Fruit fly (Drosophila melanogaster): Measurements from ENCODE around the gene Desi.

The Desi gene

dm6 chr3R:10803855-10804254 lies 24.5 kb downstream of the Desi start, which contains the start of gene CG14692:
TSS of gene CG14692 (minus strand) at chr3R:10803955.
- TF ChIP-seq net (GFP tag; optimal IDR thresholded peaks at IDR 0.05) (no peak), CG16779 (tag; optimal IDR thresholded peaks at IDR 0.05) (no peak), Sox15 (GFP tag; optimal IDR thresholded peaks at IDR 0.05) (no peak)

dm6 chr3R:10815032-10815431 lies 35.7 kb downstream of the Desi start, which contains the start of the genes CG14693 and TTLL15:
TSS of gene CG14693 (minus strand) at chr3R:10815047.
TSS of gene TTLL15 (plus strand) at chr3R:10815288.
- TF ChIP-seq Ets21C (GFP tag; optimal IDR thresholded peaks at IDR 0.05) = no peak

dm6 chr3R:10826796-10827524 lies 47.6 kb downstream of the Desi start, which contains the start of gene Cad86C:
TSS of gene Cad86C (plus strand) at chr3R:10827079.
- no peak for TF ChIP-seq svp (GFP tag)
- TF ChIP-seq Eip75B (GFP tag; optimal IDR thresholded peaks at IDR 0.05) = no peak
- no peak for TF ChIP-seq CG8319 (GFP tag; optimal IDR thresholded peaks at IDR 0.05)
- TF ChIP-seq Gug (GFP tag; IDR thresholded peaks at IDR 0.05) = no peak
- TF ChIP-seq Sox14 (GFP tag; optimal IDR thresholded peaks at IDR 0.05) = no peak
- TF ChIP-seq CG8632 (GFP tag; optimal IDR thresholded peaks at IDR 0.05) = no peak
- TF ChIP-seq CG6808 (GFP tag; optimal IDR thresholded peaks at IDR 0.05) = peak; percentile 47
- TF ChIP-seq esn (GFP tag; optimal IDR thresholded peaks at IDR 0.05) = peak; percentile 15
- TF ChIP-seq net (GFP tag; optimal IDR thresholded peaks at IDR 0.05) = no peak
- TF ChIP-seq CG4318 (GFP tag; optimal IDR thresholded peaks at IDR 0.05) = no peak
- peak; percentile 47 for TF ChIP-seq Sox102F (GFP tag; optimal IDR thresholded peaks at IDR 0.05)
- TF ChIP-seq Smox (GFP tag; optimal IDR thresholded peaks at IDR 0.05) = no peak
- TF ChIP-seq ss (GFP tag; optimal IDR thresholded peaks at IDR 0.05) = peak; percentile 57 to 77
- TF ChIP-seq Ets96B (tag; optimal IDR thresholded peaks at IDR 0.05) = no peak
- TF ChIP-seq dsx (GFP tag; optimal IDR thresholded peaks at IDR 0.05; ENCODE audit: poor library complexity, severe bottlenecking) = peak; percentile 72
- TF ChIP-seq CG3919 (GFP tag; optimal IDR thresholded peaks at IDR 0.05) = peak; percentile 52
- TF ChIP-seq Hr39 (GFP tag; optimal IDR thresholded peaks at IDR 0.05) = no peak
- no peak for TF ChIP-seq OdsH (GFP tag; optimal IDR thresholded peaks at IDR 0.05)
- TF ChIP-seq CG11762 (GFP tag; optimal IDR thresholded peaks at IDR 0.05; ENCODE audit: insufficient read depth) = no peak
- no peak for TF ChIP-seq achi (GFP tag; optimal IDR thresholded peaks at IDR 0.05)
- no peak for TF ChIP-seq cyc (GFP tag; optimal IDR thresholded peaks at IDR 0.05)
- TF ChIP-seq CG11902 (GFP tag; optimal IDR thresholded peaks at IDR 0.05) = no peak
- TF ChIP-seq CG34406 (GFP tag; optimal IDR thresholded peaks at IDR 0.05) = no peak
- TF ChIP-seq spab (GFP tag; optimal IDR thresholded peaks at IDR 0.05) = peak; percentile 24
- no peak for TF ChIP-seq acj6 (GFP tag; optimal IDR thresholded peaks at IDR 0.05)
- TF ChIP-seq Sox15 (GFP tag; optimal IDR thresholded peaks at IDR 0.05) = no peak
- no peak for TF ChIP-seq pdm3 (GFP tag; optimal IDR thresholded peaks at IDR 0.05)
- TF ChIP-seq CG8119 (GFP tag; IDR thresholded peaks at IDR 0.05) = peak; percentile 65; the same call in 2 of the 3 replicates
- no peak for TF ChIP-seq Ets21C (GFP tag; optimal IDR thresholded peaks at IDR 0.05)
- TF ChIP-seq CG3032 (tag; optimal IDR thresholded peaks at IDR 0.05) = no peak
- TF ChIP-seq CG6792 (GFP tag; optimal IDR thresholded peaks at IDR 0.05) = no peak
- no peak for TF ChIP-seq CG7368 (GFP tag; optimal IDR thresholded peaks at IDR 0.05)
- TF ChIP-seq topi (GFP tag; optimal IDR thresholded peaks at IDR 0.05) = peak; percentile 33
- TF ChIP-seq Eip93F (GFP tag; optimal IDR thresholded peaks at IDR 0.05) = no peak
- peak; percentile 48 for TF ChIP-seq Lpt (GFP tag; optimal IDR thresholded peaks at IDR 0.05)
- peak; percentile 35; the same call in 2 of the 3 replicates for TF ChIP-seq eg (GFP tag; IDR thresholded peaks at IDR 0.05)
- peak; percentile 56; the same call in 2 of the 3 replicates for TF ChIP-seq CG6163 (GFP tag; IDR thresholded peaks at IDR 0.05)
- peak; percentile 11 for TF ChIP-seq vri (GFP tag; optimal IDR thresholded peaks at IDR 0.05)
- no peak for TF ChIP-seq CG31627 (GFP tag; optimal IDR thresholded peaks at IDR 0.05)
- TF ChIP-seq CG6854 (GFP tag; optimal IDR thresholded peaks at IDR 0.05) = peak; percentile 67
- TF ChIP-seq CG1621 (tag; optimal IDR thresholded peaks at IDR 0.05) = peak; percentile 63
- peak; percentile 66 for TF ChIP-seq CG6276 (GFP tag; optimal IDR thresholded peaks at IDR 0.05)
- TF ChIP-seq CG11294 (GFP tag; IDR thresholded peaks at IDR 0.05) = no peak
- no peak for TF ChIP-seq CG10631 (GFP tag; optimal IDR thresholded peaks at IDR 0.05)
- no peak for TF ChIP-seq lz (GFP tag; optimal IDR thresholded peaks at IDR 0.05)
